Fruit fly (Drosophila melanogaster) whole organism, pupa: ENCODE data around the gene blot.

Source experiments
- CG10348 ChIP-seq: fragments of 200-800 bp; sonication (Bioruptor generic); IDR thresholded peaks from 2 replicates; pipeline ENCODE4 v1.3.6; 2022; ENCODE audit warnings: missing biosample characterization, missing genetic modification characterization
- CG12605 ChIP-seq: fragments of 200-800 bp; sonication (Bioruptor generic); IDR thresholded peaks from 2 replicates; pipeline ENCODE4 v1.3.6; 2022; ENCODE audit warnings: missing biosample characterization, missing genetic modification characterization
- CG13204 ChIP-seq: fragments of 200-800 bp; sonication (Bioruptor generic); optimal IDR thresholded peaks from 2 replicates; lab custom pipeline; 2018; ENCODE audit warnings: missing biosample characterization, mild to moderate bottlenecking, missing genetic modification characterization, moderate library complexity
- CG14655 ChIP-seq: fragments of 200-800 bp; sonication (Bioruptor generic); optimal IDR thresholded peaks from 3 replicates; lab custom pipeline; 2017; ENCODE audit warnings: mild to moderate bottlenecking, missing biosample characterization, missing genetic modification reagents, missing genetic modification characterization
- CG15710 ChIP-seq: fragments of 200-800 bp; sonication (Bioruptor generic); optimal IDR thresholded peaks from 2 replicates; lab custom pipeline; 2018; ENCODE audit warnings: missing biosample characterization, mild to moderate bottlenecking, missing genetic modification characterization, moderate library complexity
- CG17806 ChIP-seq: fragments of 200-800 bp; sonication (Bioruptor generic); optimal IDR thresholded peaks from 2 replicates; lab custom pipeline; 2018; ENCODE audit warnings: missing biosample characterization, mild to moderate bottlenecking, missing genetic modification characterization, moderate library complexity
- CG32121 ChIP-seq: fragments of 200-800 bp; sonication (Bioruptor generic); IDR thresholded peaks from 2 replicates; pipeline ENCODE4 v1.3.6; 2022; ENCODE audit warnings: missing biosample characterization, missing genetic modification characterization
- CG34367 ChIP-seq: fragments of 200-800 bp; sonication (Bioruptor generic); optimal IDR thresholded peaks from 2 replicates; lab custom pipeline; 2018; ENCODE audit warnings: missing biosample characterization, mild to moderate bottlenecking, missing genetic modification characterization
- CG4496 ChIP-seq: fragments of 200-800 bp; sonication (Bioruptor generic); IDR thresholded peaks from 3 replicates; pipeline ENCODE4 v1.3.6; 2022; ENCODE audit warnings: missing biosample characterization, missing genetic modification characterization
- CG8159 ChIP-seq: fragments of 200-800 bp; sonication (Bioruptor generic); optimal IDR thresholded peaks from 3 replicates; lab custom pipeline; 2018; ENCODE audit warnings: missing biosample characterization, mild to moderate bottlenecking, missing genetic modification characterization, moderate library complexity
- CG8301 ChIP-seq: fragments of 200-800 bp; sonication (Bioruptor generic); optimal IDR thresholded peaks from 2 replicates; lab custom pipeline; 2018; ENCODE audit warnings: missing biosample characterization, mild to moderate bottlenecking, missing genetic modification characterization
- CG9948 ChIP-seq: fragments of 200-800 bp; sonication (Bioruptor generic); optimal IDR thresholded peaks from 2 replicates; lab custom pipeline; 2018; ENCODE audit warnings: missing biosample characterization, mild to moderate bottlenecking, missing genetic modification characterization, moderate library complexity
- D1 ChIP-seq: fragments of 200-800 bp; sonication (Bioruptor generic); optimal IDR thresholded peaks from 2 replicates; lab custom pipeline; 2018; ENCODE audit warnings: missing biosample characterization, mild to moderate bottlenecking, missing genetic modification characterization, moderate library complexity
- EcR ChIP-seq: fragments of 200-800 bp; sonication (Bioruptor generic); optimal IDR thresholded peaks from 3 replicates; lab custom pipeline; 2019; ENCODE audit warnings: missing biosample characterization, missing genetic modification characterization, mild to moderate bottlenecking, moderate library complexity, missing genetic modification reagents
- Ets98B ChIP-seq: fragments of 200-800 bp; sonication (Bioruptor generic); IDR thresholded peaks from 2 replicates; pipeline ENCODE4 v1.3.6; 2022; ENCODE audit warnings: missing biosample characterization, missing genetic modification characterization
- Pif1A ChIP-seq: fragments of 200-800 bp; sonication (Bioruptor generic); optimal IDR thresholded peaks from 3 replicates; lab custom pipeline; 2016; ENCODE audit warnings: missing biosample characterization, missing genetic modification characterization
- Pif1B ChIP-seq: fragments of 200-800 bp; sonication (Bioruptor generic); optimal IDR thresholded peaks from 3 replicates; lab custom pipeline; 2016; ENCODE audit warnings: missing biosample characterization, missing genetic modification characterization
- Snoo ChIP-seq: fragments of 200-800 bp; sonication (Bioruptor generic); optimal IDR thresholded peaks from 3 replicates; lab custom pipeline; 2017; ENCODE audit warnings: missing biosample characterization, mild to moderate bottlenecking, missing genetic modification characterization, inconsistent platforms
- fd96Ca ChIP-seq: fragments of 200-800 bp; sonication (Bioruptor generic); IDR thresholded peaks from 3 replicates; pipeline ENCODE4 v1.3.6; 2022; ENCODE audit warnings: missing biosample characterization, missing genetic modification characterization
- gl ChIP-seq: fragments of 200-800 bp; sonication (Bioruptor generic); optimal IDR thresholded peaks from 2 replicates; lab custom pipeline; 2018; ENCODE audit warnings: missing biosample characterization, mild to moderate bottlenecking, missing genetic modification characterization
- rn ChIP-seq: fragments of 200-800 bp; sonication (Bioruptor generic); IDR thresholded peaks from 2 replicates; pipeline ENCODE4 v1.3.6; 2022; ENCODE audit warnings: missing biosample characterization, missing genetic modification characterization

The blot gene

dm6 chr3L:17421319-17421718 is at the start of gene blot:
blot (minus strand) TSS chr3L:17421514.
- TF ChIP-seq Pif1B (GFP tag; lab: Kevin White, UChicago) (peak; percentile 52), CG15710 (no peak), Ets98B (GFP tag; lab: Robert Waterston, UW) (peak; percentile 62), CG32121 (GFP tag; lab: Robert Waterston, UW) (peak; percentile 55; the same call in 1 of the 2 replicates), CG12605 (peak; percentile 51; the same call in 1 of the 2 replicates), CG9948 (tag; lab: Kevin White, UChicago) (no peak), CG4496 (peak; percentile 43; the same call in 2 of the 3 replicates)

DNA sequence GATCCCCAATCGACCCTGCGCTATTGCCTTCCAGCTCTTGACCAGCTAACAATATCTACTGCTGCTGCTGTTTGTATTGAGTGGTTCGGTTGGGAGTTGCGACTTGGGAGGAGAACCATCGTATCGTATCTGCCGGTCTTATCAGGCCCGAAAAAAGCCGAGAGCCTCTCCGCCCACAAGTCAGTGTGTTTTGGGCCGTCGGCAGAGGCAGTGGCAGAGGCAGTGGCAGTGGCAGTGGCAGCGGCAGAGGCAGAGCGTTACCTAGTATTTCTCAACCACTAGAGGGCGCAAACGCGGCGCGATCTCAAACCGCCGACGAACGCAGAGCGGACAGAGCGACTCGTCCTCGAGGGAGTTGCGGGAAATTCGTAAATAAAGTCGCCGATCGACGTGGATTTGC is 48.8 kb upstream of the blot start, which contains the start of gene SecCl:
TSS of gene SecCl (plus strand) at position 18 of the 400 bp plus-strand sequence.
- TF ChIP-seq CG32121 (GFP tag; lab: Robert Waterston, UW), result no peak
- TF ChIP-seq CG8159 (tag; lab: Kevin White, UChicago), result no peak
- no peak for TF ChIP-seq CG4496
- no peak for TF ChIP-seq Pif1A (GFP tag; lab: Kevin White, UChicago)
- no peak for TF ChIP-seq EcR (GFP tag; lab: Kevin White, UChicago)
- TF ChIP-seq CG9948 (tag; lab: Kevin White, UChicago), result no peak
- no peak for TF ChIP-seq CG10348
- no peak for TF ChIP-seq CG17806
- TF ChIP-seq fd96Ca (GFP tag; lab: Robert Waterston, UW), result no peak
- TF ChIP-seq gl (tag; lab: Kevin White, UChicago), result no peak
- TF ChIP-seq Pif1B (GFP tag; lab: Kevin White, UChicago), result no peak
- no peak for TF ChIP-seq Ets98B (GFP tag; lab: Robert Waterston, UW)
- no peak for TF ChIP-seq CG13204 (GFP tag; lab: Kevin White, UChicago)
- TF ChIP-seq CG8301 (tag; lab: Kevin White, UChicago), result no peak
- TF ChIP-seq CG12605, result no peak
- no peak for TF ChIP-seq rn
- TF ChIP-seq CG14655, result no peak
- no peak for TF ChIP-seq CG15710
- TF ChIP-seq CG34367 (tag; lab: Kevin White, UChicago), result no peak
- TF ChIP-seq D1, result no peak

DNA sequence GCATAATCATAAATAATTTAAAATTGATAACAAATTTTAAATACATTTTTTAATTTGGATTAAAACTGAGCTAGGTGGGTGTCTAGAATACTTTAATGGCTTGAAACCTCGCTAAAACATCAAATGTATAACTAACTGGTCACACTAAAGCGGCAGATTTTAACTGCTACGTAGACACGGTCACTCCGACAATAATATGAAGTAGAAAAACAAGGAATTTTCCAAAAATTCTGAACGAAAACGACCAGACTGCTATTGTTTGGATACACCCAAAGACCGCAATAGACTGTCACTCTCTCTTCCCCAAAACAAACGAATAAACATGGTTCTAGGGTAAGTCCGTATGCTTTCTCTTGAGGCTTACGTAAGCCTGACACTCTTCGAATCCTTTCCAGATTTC is 44.5 kb upstream of the blot start, which contains the start of gene QIL1:
TSS of gene QIL1 (plus strand) at position 142 of the 400 bp plus-strand sequence.
- no peak for TF ChIP-seq EcR (GFP tag; lab: Kevin White, UChicago)
- TF ChIP-seq D1, result peak; percentile 93
- no peak for TF ChIP-seq CG10348
- TF ChIP-seq, all 21 proteins: peak for 1

dm6 chr3L:17462474-17462873 is 41.2 kb upstream of the blot start:
- TF ChIP-seq CG8159 (tag; lab: Kevin White, UChicago), result no peak
- TF ChIP-seq CG4496, result no peak
- TF ChIP-seq CG17806, result no peak
- TF ChIP-seq CG12605, result no peak
- no peak for TF ChIP-seq Snoo (tag; lab: Kevin White, UChicago)
- no peak for TF ChIP-seq CG32121 (GFP tag; lab: Robert Waterston, UW)
- TF ChIP-seq CG9948 (tag; lab: Kevin White, UChicago), result no peak
- TF ChIP-seq EcR (GFP tag; lab: Kevin White, UChicago), result no peak
- TF ChIP-seq CG34367 (tag; lab: Kevin White, UChicago), result no peak
- no peak for TF ChIP-seq gl (tag; lab: Kevin White, UChicago)
- no peak for TF ChIP-seq CG15710

DNA sequence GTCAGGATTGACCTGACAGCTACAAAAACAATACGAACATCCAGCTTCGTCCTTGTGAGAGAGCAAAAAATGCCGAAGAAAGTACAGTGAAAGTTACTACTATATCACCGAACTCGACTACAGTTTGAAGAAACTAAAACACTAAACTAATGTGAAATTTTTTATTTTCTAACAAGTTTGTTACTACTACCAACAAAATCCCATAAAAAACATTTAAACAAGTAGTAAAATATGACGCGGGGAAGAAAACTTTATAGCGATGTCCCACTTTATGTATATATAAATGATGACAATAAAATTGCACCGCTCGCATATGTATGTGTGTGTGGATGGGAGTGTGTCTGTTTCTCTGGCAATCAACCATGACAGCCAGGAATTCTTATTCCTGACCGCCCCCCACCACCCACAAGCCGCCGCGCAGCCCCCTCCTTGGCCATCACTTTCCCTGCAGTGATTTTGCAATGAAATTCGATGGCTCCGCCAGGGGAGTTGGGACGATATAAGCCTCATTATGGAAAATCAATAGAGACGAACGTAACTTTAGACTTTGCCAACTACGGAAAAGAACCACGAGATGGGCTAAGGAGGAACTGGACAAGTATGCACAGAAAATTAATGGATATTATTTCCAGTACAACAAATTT is 40.2 kb upstream of the blot start:
- TF ChIP-seq gl (tag; lab: Kevin White, UChicago), result no peak
- TF ChIP-seq CG10348, result no peak
- TF ChIP-seq CG8159 (tag; lab: Kevin White, UChicago), result no peak
- TF ChIP-seq CG17806, result no peak
- no peak for TF ChIP-seq Pif1A (GFP tag; lab: Kevin White, UChicago)
- TF ChIP-seq, all 21 proteins: peak for 0

DNA sequence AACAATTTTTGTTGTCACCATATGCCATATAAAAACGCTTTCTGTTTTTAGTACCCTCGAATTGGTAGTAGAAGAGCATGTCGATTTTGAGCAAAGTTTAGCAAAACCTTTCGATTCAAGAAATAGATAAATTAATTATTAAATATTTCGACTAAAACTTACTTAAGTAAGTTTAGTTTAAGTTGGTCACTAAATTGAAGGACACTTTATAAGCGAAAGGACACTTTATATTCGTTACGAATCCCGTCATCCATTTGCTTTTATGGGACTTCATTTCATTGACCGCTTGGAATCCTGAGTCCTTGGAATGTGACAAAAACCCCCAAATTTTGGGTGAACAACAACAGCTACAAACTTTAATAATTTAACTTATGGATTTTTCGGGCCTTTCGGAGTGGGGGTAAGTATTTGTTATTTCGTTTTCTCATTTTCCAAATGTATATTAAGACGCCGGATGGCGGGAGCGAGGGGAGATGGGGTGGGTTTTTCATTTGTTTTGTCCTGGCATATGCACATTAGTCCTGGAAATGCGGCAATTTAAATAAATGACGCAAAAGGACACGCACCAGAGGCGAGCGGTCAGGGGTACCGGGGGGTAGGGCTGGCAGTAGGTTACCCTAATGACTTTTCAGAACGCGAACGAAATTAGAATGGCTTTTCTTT is 37.7 kb upstream of the blot start:
- TF ChIP-seq CG13204 (GFP tag; lab: Kevin White, UChicago) (no peak), Pif1B (GFP tag; lab: Kevin White, UChicago) (no peak), EcR (GFP tag; lab: Kevin White, UChicago) (no peak), fd96Ca (GFP tag; lab: Robert Waterston, UW) (no peak), CG32121 (GFP tag; lab: Robert Waterston, UW) (no peak), CG14655 (no peak)

DNA sequence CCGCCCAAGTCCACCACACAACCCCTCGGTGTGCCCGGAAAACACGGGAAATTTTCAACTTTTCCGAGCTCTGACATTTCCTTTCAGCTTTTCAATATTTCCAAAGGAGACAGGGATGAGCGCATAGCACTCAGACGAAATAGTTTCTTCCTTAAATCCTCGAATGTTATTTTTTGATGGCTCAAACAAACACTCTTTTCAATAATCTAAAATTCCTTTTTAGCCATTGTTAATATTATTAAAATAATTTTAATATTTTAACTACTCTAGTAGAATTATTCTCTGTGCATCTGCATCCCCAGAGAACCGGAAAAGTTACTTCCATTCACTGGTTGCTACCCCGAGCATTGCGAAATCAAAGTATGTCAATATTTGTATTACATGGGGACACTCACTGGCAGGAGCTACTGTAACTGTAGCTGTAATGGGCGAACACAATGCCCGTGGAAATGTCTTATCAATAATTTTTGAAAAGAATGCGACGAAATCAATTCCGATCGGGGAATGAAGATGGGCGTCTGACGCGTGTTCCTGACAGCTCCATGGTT is 36.5 kb upstream of the blot start:
- TF ChIP-seq CG8301 (tag; lab: Kevin White, UChicago) (no peak), CG34367 (tag; lab: Kevin White, UChicago) (no peak), CG8159 (tag; lab: Kevin White, UChicago) (peak; percentile 14), CG12605 (no peak), CG15710 (no peak)
